Fruit fly (Drosophila melanogaster): ENCODE results near the gene Nuak.
A peak's percentile ranks its signal among the peaks of the same experiment; 100 is the strongest.

Gene Nuak

DNA sequence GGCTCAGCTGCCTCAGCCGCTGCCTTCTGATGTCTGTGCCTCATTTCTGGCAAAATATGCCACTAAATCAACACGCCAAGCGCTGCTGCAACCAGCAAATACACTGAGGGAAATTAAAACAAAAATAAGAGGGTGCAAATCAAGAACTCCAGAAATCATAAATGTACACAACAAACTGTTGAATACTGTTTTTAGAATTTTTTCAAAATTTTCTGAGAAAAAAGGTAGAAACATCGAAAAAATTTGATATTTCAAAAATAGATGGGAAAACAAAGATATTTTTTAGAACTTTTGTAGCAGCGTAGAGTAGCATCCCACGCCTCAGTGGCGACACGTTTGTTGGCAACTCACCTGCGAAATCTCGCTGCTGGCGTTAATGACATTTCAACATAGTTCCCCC lies 8.6 kb downstream of the Nuak start (continued):
- no peak for TF ChIP-seq Dek (tag; optimal IDR thresholded peaks at IDR 0.05)
- no peak for TF ChIP-seq CG6654 (GFP tag; optimal IDR thresholded peaks at IDR 0.05)
- no peak for TF ChIP-seq nau (GFP tag; optimal IDR thresholded peaks at IDR 0.05)
- no peak for TF ChIP-seq CG10209 (GFP tag; optimal IDR thresholded peaks at IDR 0.05)
- peak; percentile 41 for TF ChIP-seq CG7839 (tag; optimal IDR thresholded peaks at IDR 0.05)
- no peak for TF ChIP-seq Adf1 (GFP tag; IDR thresholded peaks at IDR 0.05)
- no peak for TF ChIP-seq HmgZ (tag; optimal IDR thresholded peaks at IDR 0.05)
- TF ChIP-seq ap (GFP tag; IDR thresholded peaks at IDR 0.05) = no peak
- no peak for TF ChIP-seq ci (GFP tag; IDR thresholded peaks at IDR 0.05)
- no peak for TF ChIP-seq eve (GFP tag; optimal IDR thresholded peaks at IDR 0.05)
- TF ChIP-seq CG12219 (GFP tag; optimal IDR thresholded peaks at IDR 0.05) = no peak
- no peak for TF ChIP-seq CG15601 (tag; optimal IDR thresholded peaks at IDR 0.05)
- TF ChIP-seq wdn (GFP tag; IDR thresholded peaks at IDR 0.05) = no peak
- peak; percentile 19; the same call in 1 of the 2 replicates for TF ChIP-seq CG31441 (GFP tag; IDR thresholded peaks at IDR 0.05)
- TF ChIP-seq vnd (GFP tag; IDR thresholded peaks at IDR 0.05; ENCODE audit: partially characterized antibody) = no peak
- TF ChIP-seq CG10267 (tag; optimal IDR thresholded peaks at IDR 0.05) = no peak
- TF ChIP-seq ken (GFP tag; IDR thresholded peaks at IDR 0.05) = no peak
- TF ChIP-seq CG5245 (GFP tag; optimal IDR thresholded peaks at IDR 0.05) = no peak
- peak; percentile 11 for TF ChIP-seq phol (tag; optimal IDR thresholded peaks at IDR 0.05)
- no peak for TF ChIP-seq CG9215 (GFP tag; IDR thresholded peaks at IDR 0.05)
- peak; percentile 25 for TF ChIP-seq grau (tag; optimal IDR thresholded peaks at IDR 0.05)
- TF ChIP-seq B-H2 (GFP tag; optimal IDR thresholded peaks at IDR 0.05) = no peak
- no peak for TF ChIP-seq CG34224 (GFP tag; IDR thresholded peaks at IDR 0.05; ENCODE audit: partially characterized antibody)
- TF ChIP-seq hb (GFP tag; IDR thresholded peaks at IDR 0.05; ENCODE audit: partially characterized antibody) = no peak
- no peak for TF ChIP-seq twi (tag; optimal IDR thresholded peaks at IDR 0.05)
- no peak for TF ChIP-seq bowl (GFP tag; IDR thresholded peaks at IDR 0.05)
- TF ChIP-seq CG17568 (GFP tag; optimal IDR thresholded peaks at IDR 0.05) = no peak
- TF ChIP-seq CG1647 (GFP tag; optimal IDR thresholded peaks at IDR 0.05) = no peak
- TF ChIP-seq Optix (GFP tag; IDR thresholded peaks at IDR 0.05) = no peak
- TF ChIP-seq CG4707 (GFP tag; optimal IDR thresholded peaks at IDR 0.05) = no peak
- TF ChIP-seq Ravus (GFP tag; IDR thresholded peaks at IDR 0.05) = no peak
- TF ChIP-seq CG34422 (GFP tag; IDR thresholded peaks at IDR 0.05) = no peak
- no peak for TF ChIP-seq CG10274 (GFP tag; optimal IDR thresholded peaks at IDR 0.05)
- TF ChIP-seq CG8924 (tag; optimal IDR thresholded peaks at IDR 0.05) = no peak
- no peak for TF ChIP-seq CG31365 (tag; optimal IDR thresholded peaks at IDR 0.05)
- no peak for TF ChIP-seq grn (GFP tag; optimal IDR thresholded peaks at IDR 0.05)
- TF ChIP-seq fd96Cb (tag; optimal IDR thresholded peaks at IDR 0.05) = no peak
- TF ChIP-seq tin (GFP tag; optimal IDR thresholded peaks at IDR 0.05) = no peak
- peak; percentile 21 for TF ChIP-seq CoRest (tag; optimal IDR thresholded peaks at IDR 0.05)
- TF ChIP-seq MBD-R2 (GFP tag; IDR thresholded peaks at IDR 0.05) = no peak
- TF ChIP-seq CG14441 (GFP tag; IDR thresholded peaks at IDR 0.05) = peak; percentile 13; the same call in 1 of the 2 replicates
- TF ChIP-seq cato (GFP tag; optimal IDR thresholded peaks at IDR 0.05; ENCODE audit: borderline replicate concordance) = no peak
- no peak for TF ChIP-seq prd (optimal IDR thresholded peaks at IDR 0.05)
- 0 out of 3 replicates have a peak, but pooled peaks have one; percentile 24 for TF ChIP-seq prd (GFP tag; IDR thresholded peaks at IDR 0.05)
- no peak for TF ChIP-seq odd (GFP tag; optimal IDR thresholded peaks at IDR 0.05)
- no peak for TF ChIP-seq CG43689 (GFP tag; IDR thresholded peaks at IDR 0.05)
- peak; percentile 45; the same call in 1 of the 2 replicates for TF ChIP-seq Ptx1 (GFP tag; IDR thresholded peaks at IDR 0.05)
- no peak for TF ChIP-seq sens-2 (GFP tag; IDR thresholded peaks at IDR 0.05)
- no peak for TF ChIP-seq CG8089 (GFP tag; optimal IDR thresholded peaks at IDR 0.05)
- no peak for TF ChIP-seq CG1832 (GFP tag; optimal IDR thresholded peaks at IDR 0.05)
- TF ChIP-seq stwl (tag; optimal IDR thresholded peaks at IDR 0.05) = no peak
- TF ChIP-seq nerfin-1 (tag; optimal IDR thresholded peaks at IDR 0.05) = no peak

Data from whole organism, embryonic.